Worm (Caenorhabditis elegans) whole organism, L4 larva: ENCODE results near the gene srbc-20.

Source experiments
- ceh-20 ChIP-seq: fragments of 200-800 bp; sonication (Bioruptor generic); IDR thresholded peaks from 2 replicates; pipeline ENCODE4 v1.3.6; 2022; ENCODE audit warnings: missing genetic modification reagents, missing genetic modification characterization, missing compliant biosample characterization
- dmd-8 ChIP-seq: fragments of 200-800 bp; sonication (Bioruptor generic); IDR thresholded peaks from 2 replicates; pipeline ENCODE4 v1.3.6; 2022; ENCODE audit warnings: missing genetic modification characterization, missing compliant biosample characterization
- dve-1 ChIP-seq: sonication (generic microtip); optimal IDR thresholded peaks from 2 replicates; lab custom pipeline; 2017; ENCODE audit warnings: antibody characterized with exemption, mild to moderate bottlenecking, missing genetic modification characterization, missing compliant biosample characterization; ENCODE audit not compliant: insufficient read depth
- fos-1 ChIP-seq: fragments of 150-350 bp; optimal IDR thresholded peaks from 2 replicates; lab custom pipeline; 2014; ENCODE audit warnings: missing biosample characterization, missing genetic modification characterization
- lin-39 ChIP-seq: fragments of 150-350 bp; optimal IDR thresholded peaks from 2 replicates; lab custom pipeline; 2014; ENCODE audit warnings: missing biosample characterization, missing genetic modification reagents, missing genetic modification characterization
- lsy-2 ChIP-seq, 2 experiments: fragments of 150-350 bp in 1 of 2; sonication (generic microtip) in 1 of 2; optimal IDR thresholded peaks; 2 replicates each; lab custom pipeline; 2014 to 2017; ENCODE audit warnings: missing biosample characterization in 2 of 2, missing genetic modification characterization in 2 of 2
- nhr-28 ChIP-seq: fragments of 150-350 bp; optimal IDR thresholded peaks from 2 replicates; lab custom pipeline; 2014; ENCODE audit warnings: missing biosample characterization, missing genetic modification characterization
- pha-4 ChIP-seq, 2 experiments: fragments of 150-350 bp in 1 of 2; fragments of 200-800 bp in 1 of 2; sonication (Bioruptor generic) in 1 of 2; IDR thresholded peaks in 1 of 2; optimal IDR thresholded peaks in 1 of 2; 2 replicates each; pipeline versions ENCODE4 v1.3.6 to Lab custom; 2014 to 2022; ENCODE audit warnings: missing genetic modification characterization in 2 of 2, missing genetic modification reagents in 2 of 2, missing biosample characterization in 1 of 2, missing compliant biosample characterization in 1 of 2
- php-3 ChIP-seq: fragments of 200-800 bp; sonication (Bioruptor generic); IDR thresholded peaks from 2 replicates; pipeline ENCODE4 v1.3.6; 2022; ENCODE audit warnings: missing genetic modification reagents, missing genetic modification characterization, missing compliant biosample characterization
- unc-39 ChIP-seq: sonication (generic microtip); optimal IDR thresholded peaks from 2 replicates; lab custom pipeline; 2017; ENCODE audit warnings: missing biosample characterization, missing genetic modification characterization
- unc-62 ChIP-seq, 3 experiments: fragments of 150-350 bp in 1 of 3; sonication (generic microtip); optimal IDR thresholded peaks in 2 of 3; peaks in 1 of 3; 1 replicate in 1 of 3; 2 replicates in 2 of 3; lab custom pipeline; 2014 to 2017; ENCODE audit warnings: missing biosample characterization in 3 of 3, missing genetic modification characterization in 3 of 3, missing genetic modification reagents in 3 of 3, missing genotype in 1 of 3

DNA sequence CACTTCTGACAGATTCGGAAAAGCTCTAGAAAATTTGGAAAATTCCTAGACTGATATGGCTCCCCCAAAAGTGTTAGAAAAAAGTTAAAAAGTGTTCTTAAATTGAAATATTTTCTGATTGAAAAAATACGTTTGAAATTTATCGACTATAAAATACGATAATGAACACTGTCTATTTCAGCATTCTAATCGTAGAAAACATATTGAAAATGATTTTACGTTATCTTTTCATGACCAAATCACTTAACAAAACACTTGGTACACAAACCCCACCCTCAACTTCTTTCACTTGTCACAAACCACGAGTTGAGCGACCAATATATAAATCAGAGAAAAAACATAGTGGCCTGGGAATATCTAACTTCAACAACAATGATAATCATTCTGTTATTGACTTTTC is 32.3 kb downstream of the srbc-20 start, which contains the start of gene cyp-33C1:
- TF ChIP-seq lin-39 (tag; lab: Kevin White, UChicago): no peak
- no peak for TF ChIP-seq ceh-20
- no peak for TF ChIP-seq unc-62 (GFP tag; optimal IDR thresholded peaks at IDR 0.05 in 1 of 2; lab: Kevin White, UChicago)
- no peak for TF ChIP-seq unc-62 (tag; optimal IDR thresholded peaks at IDR 0.05; lab: Kevin White, UChicago)
- no peak for TF ChIP-seq fos-1
- TF ChIP-seq pha-4 (GFP tag; IDR thresholded peaks at IDR 0.05; lab: Robert Waterston, UW): no peak
- no peak for TF ChIP-seq pha-4 (tag; optimal IDR thresholded peaks at IDR 0.05; lab: Kevin White, UChicago)
- peak; percentile 54 for TF ChIP-seq nhr-28
- TF ChIP-seq dmd-8 (GFP tag; lab: Robert Waterston, UW): no peak
- TF ChIP-seq unc-39: no peak
- TF ChIP-seq lsy-2 (tag; optimal IDR thresholded peaks at IDR 0.05; lab: Kevin White, UChicago): no peak
- no peak for TF ChIP-seq php-3 (GFP tag; lab: Robert Waterston, UW)
- no peak for TF ChIP-seq dve-1
